Worm (Caenorhabditis elegans) whole organism, early embryonic: ENCODE results near the gene srh-177.
"Not testable (repeated sequence)": the region's sequence is repeated elsewhere in the genome, so short reads cannot be mapped to it uniquely, and the experiment has no call there.

Source experiments
- B0310.2 ChIP-seq: sonication (generic microtip); optimal IDR thresholded peaks from 2 replicates; lab custom pipeline; 2016; ENCODE audit warnings: mild to moderate bottlenecking, missing genetic modification characterization, missing compliant biosample characterization
- F13C5.2 ChIP-seq: sonication (generic microtip); optimal IDR thresholded peaks from 2 replicates; lab custom pipeline; 2017; ENCODE audit warnings: mild to moderate bottlenecking, missing genetic modification characterization, inconsistent platforms, missing compliant biosample characterization
- aly-1 ChIP-seq: sonication (generic microtip); optimal IDR thresholded peaks from 2 replicates; lab custom pipeline; 2016; ENCODE audit warnings: missing genetic modification characterization, missing compliant biosample characterization
- ama-1 ChIP-seq: fragments of 150-350 bp; optimal IDR thresholded peaks from 2 replicates; lab custom pipeline; 2014
- ceh-13 ChIP-seq: fragments of 200-800 bp; sonication (Bioruptor generic); optimal IDR thresholded peaks from 2 replicates; lab custom pipeline; 2018; ENCODE audit warnings: mild to moderate bottlenecking, missing genetic modification characterization, missing compliant biosample characterization
- ceh-36 ChIP-seq: sonication (generic microtip); optimal IDR thresholded peaks from 2 replicates; lab custom pipeline; 2016; ENCODE audit warnings: missing genetic modification characterization, inconsistent platforms, missing compliant biosample characterization
- ets-7 ChIP-seq: sonication (generic microtip); optimal IDR thresholded peaks from 2 replicates; lab custom pipeline; 2016; ENCODE audit warnings: missing genotype, missing genetic modification characterization, missing compliant biosample characterization
- flt-1 ChIP-seq: fragments of 200-800 bp; sonication (Bioruptor generic); IDR thresholded peaks from 2 replicates; pipeline ENCODE4 v1.3.6; 2022; ENCODE audit warnings: missing genetic modification characterization, missing compliant biosample characterization
- hmbx-1 ChIP-seq: sonication (generic microtip); optimal IDR thresholded peaks from 2 replicates; lab custom pipeline; 2016; ENCODE audit warnings: mild to moderate bottlenecking, missing genetic modification characterization, missing compliant biosample characterization
- hmg-4 ChIP-seq: fragments of 200-800 bp; sonication (Bioruptor generic); optimal IDR thresholded peaks from 2 replicates; lab custom pipeline; 2018; ENCODE audit warnings: mild to moderate bottlenecking, missing genetic modification characterization, missing compliant biosample characterization
- hnd-1 ChIP-seq: sonication (generic microtip); optimal IDR thresholded peaks from 2 replicates; lab custom pipeline; 2016; ENCODE audit warnings: missing genetic modification characterization, missing compliant biosample characterization
- pes-1 ChIP-seq: fragments of 200-800 bp; sonication (Bioruptor generic); IDR thresholded peaks from 2 replicates; pipeline ENCODE4 v1.3.6; 2022; ENCODE audit warnings: missing genetic modification reagents, missing genetic modification characterization, missing compliant biosample characterization
- scrt-1 ChIP-seq: fragments of 200-800 bp; sonication (Bioruptor generic); IDR thresholded peaks from 2 replicates; pipeline ENCODE4 v1.3.6; 2022; ENCODE audit warnings: missing genetic modification characterization, missing compliant biosample characterization
- sea-1 ChIP-seq: fragments of 200-800 bp; sonication (Bioruptor generic); conservative IDR thresholded peaks from 2 replicates; pipeline ENCODE4 v1.3.6; 2022; ENCODE audit warnings: missing genetic modification characterization, missing compliant biosample characterization
- tbx-11 ChIP-seq: fragments of 200-800 bp; sonication (Bioruptor generic); IDR thresholded peaks from 2 replicates; pipeline ENCODE4 v1.3.6; 2022; ENCODE audit warnings: missing genetic modification characterization, missing compliant biosample characterization
- tbx-37 ChIP-seq: fragments of 200-800 bp; sonication (Bioruptor generic); conservative IDR thresholded peaks from 2 replicates; pipeline ENCODE4 v1.3.6; 2022; ENCODE audit warnings: missing genetic modification reagents, missing genetic modification characterization, missing compliant biosample characterization
- tra-4 ChIP-seq: sonication (generic microtip); optimal IDR thresholded peaks from 2 replicates; lab custom pipeline; 2017; ENCODE audit warnings: missing genetic modification characterization, missing compliant biosample characterization

The srh-177 gene

DNA sequence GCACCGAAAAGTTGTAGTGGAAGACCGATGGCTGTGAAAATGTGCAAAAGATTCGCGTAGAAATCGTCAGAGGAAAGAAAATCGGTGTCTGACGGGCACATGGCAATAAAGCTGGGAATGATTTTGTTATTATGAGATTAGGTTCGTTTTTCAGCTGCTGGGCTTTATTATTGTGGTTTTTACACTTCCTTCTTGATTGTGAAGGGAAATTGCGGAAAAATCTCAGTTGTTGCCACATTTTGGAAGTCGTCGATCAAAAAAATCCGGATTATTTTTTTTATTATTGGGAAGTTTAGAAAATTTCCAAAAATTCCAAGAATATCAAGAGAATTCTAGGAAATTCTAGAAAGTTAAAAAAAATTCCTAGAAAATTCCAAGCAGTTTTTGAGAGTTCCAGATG is at the start of gene srh-177:
srh-177 (minus strand) TSS at position 101 of the 400 bp plus-strand sequence.
- not testable (repeated sequence) for TF ChIP-seq aly-1; tbx-37; F13C5.2 (tag; lab: Kevin White, UChicago)

DNA sequence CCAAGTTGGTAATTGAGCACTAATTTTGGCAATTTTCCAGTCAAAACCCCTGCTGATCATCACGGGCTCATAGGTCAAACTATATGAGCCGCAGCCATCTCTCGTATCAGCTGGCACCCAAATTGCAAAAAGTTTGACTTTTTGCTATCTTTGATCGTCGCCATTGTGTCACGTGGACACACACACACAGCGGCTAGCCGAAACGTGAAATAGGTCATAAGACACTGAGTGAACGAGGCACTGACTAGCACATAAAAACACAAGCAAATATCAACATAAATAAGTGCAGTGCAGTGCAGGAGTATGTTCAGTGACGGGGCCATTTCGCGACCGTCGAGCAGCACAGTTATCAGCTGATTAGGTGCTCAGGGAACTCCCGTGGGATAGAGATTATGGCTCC is 49.7 kb upstream of the srh-177 start:
- TF ChIP-seq sea-1 (GFP tag; lab: Robert Waterston, UW) (no peak), pes-1 (GFP tag; lab: Robert Waterston, UW) (no peak), ama-1 (lab: Kevin White, UChicago) (no peak), ceh-13 (GFP tag; lab: Kevin White, UChicago) (no peak), F13C5.2 (tag; lab: Kevin White, UChicago) (no peak), ets-7 (no peak), hnd-1 (no peak), flt-1 (GFP tag; lab: Robert Waterston, UW) (no peak), hmg-4 (GFP tag; lab: Kevin White, UChicago) (no peak), tra-4 (tag; lab: Kevin White, UChicago) (no peak)

DNA sequence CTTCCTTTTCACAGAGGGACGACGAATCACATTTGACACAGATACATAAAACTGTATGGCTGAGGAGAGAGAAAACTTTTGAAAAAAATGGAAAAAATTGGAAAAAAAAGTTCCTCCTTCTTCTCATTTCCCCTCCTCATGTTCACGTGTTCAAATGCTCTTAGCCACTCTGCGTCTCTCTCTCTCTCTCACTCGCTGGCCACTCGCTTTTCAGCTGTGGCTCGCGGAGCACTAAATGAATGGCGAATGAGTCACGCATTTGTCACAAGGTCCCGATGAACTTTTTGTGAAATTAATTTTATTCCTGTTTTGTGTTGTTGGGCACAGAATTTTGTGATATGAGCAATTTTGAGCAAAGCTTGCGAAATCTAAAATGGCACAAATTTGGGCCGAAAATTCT is 48.8 kb upstream of the srh-177 start:
- no peak for TF ChIP-seq scrt-1 (GFP tag; lab: Robert Waterston, UW)
- TF ChIP-seq ceh-36 (tag; lab: Kevin White, UChicago): no peak
- TF ChIP-seq ceh-13 (GFP tag; lab: Kevin White, UChicago): no peak
- TF ChIP-seq ama-1 (lab: Kevin White, UChicago): no peak
- TF ChIP-seq tbx-37: no peak
- TF ChIP-seq flt-1 (GFP tag; lab: Robert Waterston, UW): no peak
- TF ChIP-seq ets-7: no peak
- no peak for TF ChIP-seq aly-1
- TF ChIP-seq hmg-4 (GFP tag; lab: Kevin White, UChicago): no peak
- no peak for TF ChIP-seq tbx-11 (GFP tag; lab: Robert Waterston, UW)
- no peak for TF ChIP-seq pes-1 (GFP tag; lab: Robert Waterston, UW)
- TF ChIP-seq tra-4 (tag; lab: Kevin White, UChicago): no peak
- no peak for TF ChIP-seq F13C5.2 (tag; lab: Kevin White, UChicago)
- TF ChIP-seq sea-1 (GFP tag; lab: Robert Waterston, UW): no peak
- TF ChIP-seq hnd-1: no peak
- no peak for TF ChIP-seq hmbx-1 (tag; lab: Kevin White, UChicago)
- TF ChIP-seq B0310.2 (tag; lab: Kevin White, UChicago): no peak

DNA sequence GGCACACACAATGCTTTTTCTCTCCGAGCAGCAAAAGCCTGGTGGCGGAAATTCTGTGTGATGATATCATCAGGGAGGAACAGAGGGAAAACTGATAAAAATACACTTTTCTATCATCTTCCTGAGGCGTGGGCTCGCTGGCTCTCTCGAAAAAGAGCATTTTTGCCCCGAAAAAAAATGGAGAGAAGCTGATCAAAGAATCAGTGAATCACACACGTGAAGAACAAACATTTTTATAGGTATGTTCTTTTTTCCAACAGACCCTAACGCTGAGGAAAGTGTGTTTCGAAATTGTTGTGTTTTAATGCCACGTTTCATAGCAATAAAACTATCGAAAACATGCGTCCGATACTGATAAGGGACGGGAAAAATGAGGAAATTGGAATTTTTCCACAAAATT is 47.7 kb upstream of the srh-177 start:
- TF ChIP-seq tbx-37 (no peak), hmbx-1 (tag; lab: Kevin White, UChicago) (no peak), ets-7 (no peak), aly-1 (no peak), hmg-4 (GFP tag; lab: Kevin White, UChicago) (no peak), F13C5.2 (tag; lab: Kevin White, UChicago) (no peak), flt-1 (GFP tag; lab: Robert Waterston, UW) (no peak), ceh-36 (tag; lab: Kevin White, UChicago) (no peak), sea-1 (GFP tag; lab: Robert Waterston, UW) (no peak), B0310.2 (tag; lab: Kevin White, UChicago) (no peak), tra-4 (tag; lab: Kevin White, UChicago) (no peak), scrt-1 (GFP tag; lab: Robert Waterston, UW) (no peak), tbx-11 (GFP tag; lab: Robert Waterston, UW) (no peak), hnd-1 (no peak), ama-1 (lab: Kevin White, UChicago) (no peak), ceh-13 (GFP tag; lab: Kevin White, UChicago) (no peak), pes-1 (GFP tag; lab: Robert Waterston, UW) (no peak)

DNA sequence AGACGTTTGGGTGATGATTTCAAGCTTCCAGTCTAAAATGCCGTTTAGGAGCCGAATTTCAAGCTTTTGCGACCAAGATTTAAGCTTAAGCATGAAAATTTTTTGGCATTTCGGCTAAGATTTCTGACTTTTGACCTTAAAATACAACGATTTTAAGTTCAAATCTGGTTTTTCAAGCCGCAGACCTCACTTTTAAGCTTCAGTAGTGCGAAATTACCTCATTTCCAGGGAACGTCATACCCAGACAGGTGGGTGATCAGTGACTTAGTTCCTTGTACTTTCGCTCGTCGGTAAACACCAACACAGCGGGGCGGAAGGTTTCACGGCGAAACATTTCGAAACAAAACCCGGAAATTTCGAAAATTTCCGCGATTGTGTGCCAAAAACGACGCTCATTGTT is 47.3 kb upstream of the srh-177 start:
- TF ChIP-seq pes-1 (GFP tag; lab: Robert Waterston, UW) (no peak), ceh-13 (GFP tag; lab: Kevin White, UChicago) (no peak), hmbx-1 (tag; lab: Kevin White, UChicago) (no peak), sea-1 (GFP tag; lab: Robert Waterston, UW) (no peak), ets-7 (no peak), ama-1 (lab: Kevin White, UChicago) (no peak), aly-1 (no peak), hmg-4 (GFP tag; lab: Kevin White, UChicago) (no peak), tbx-37 (no peak), tbx-11 (GFP tag; lab: Robert Waterston, UW) (no peak), ceh-36 (tag; lab: Kevin White, UChicago) (no peak), hnd-1 (no peak), tra-4 (tag; lab: Kevin White, UChicago) (no peak), flt-1 (GFP tag; lab: Robert Waterston, UW) (no peak), B0310.2 (tag; lab: Kevin White, UChicago) (no peak), F13C5.2 (tag; lab: Kevin White, UChicago) (no peak)

DNA sequence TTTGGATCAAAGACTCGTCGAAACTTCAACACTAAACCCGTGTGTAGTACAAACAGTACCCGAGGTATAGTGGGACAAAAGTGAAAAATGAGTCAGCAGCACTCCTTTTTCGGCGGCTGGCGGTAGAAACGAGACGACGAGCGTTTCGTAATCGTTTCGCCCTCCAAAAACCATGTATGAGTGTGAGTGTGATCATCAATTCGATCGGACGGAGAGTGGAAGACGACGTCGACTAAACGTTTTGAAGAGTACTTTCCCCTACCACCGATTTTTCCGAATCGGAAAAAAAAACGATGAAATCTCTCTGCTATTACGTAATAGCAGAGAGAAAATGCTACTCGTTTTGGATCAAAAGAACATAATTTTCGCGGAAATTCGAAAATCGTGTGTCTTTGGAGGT is 46.4 kb upstream of the srh-177 start:
- TF ChIP-seq ets-7 (no peak), flt-1 (GFP tag; lab: Robert Waterston, UW) (no peak), sea-1 (GFP tag; lab: Robert Waterston, UW) (no peak), hmbx-1 (tag; lab: Kevin White, UChicago) (no peak), tra-4 (tag; lab: Kevin White, UChicago) (no peak)

DNA sequence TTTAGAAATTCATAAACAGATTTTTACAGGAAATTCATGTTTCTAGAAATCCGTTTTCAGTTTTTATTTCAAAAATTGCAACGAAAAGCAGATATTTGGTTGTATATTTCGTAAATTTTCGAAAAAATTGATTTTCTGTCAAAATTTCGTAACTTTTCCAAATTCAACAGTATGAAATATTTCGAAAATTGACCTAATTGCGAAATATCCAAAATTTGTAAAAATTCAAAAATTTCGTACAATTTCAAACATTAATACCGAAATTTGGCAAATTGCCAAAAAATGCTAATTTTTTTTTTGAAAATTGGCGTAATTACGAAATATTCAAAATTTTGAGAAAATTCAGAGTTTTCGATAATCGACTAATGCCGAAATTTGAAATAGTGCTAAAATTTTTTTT is 44.9 kb upstream of the srh-177 start:
- TF ChIP-seq hnd-1 (no peak), hmg-4 (GFP tag; lab: Kevin White, UChicago) (no peak), scrt-1 (GFP tag; lab: Robert Waterston, UW) (no peak), tra-4 (tag; lab: Kevin White, UChicago) (no peak), tbx-11 (GFP tag; lab: Robert Waterston, UW) (no peak), F13C5.2 (tag; lab: Kevin White, UChicago) (no peak), hmbx-1 (tag; lab: Kevin White, UChicago) (no peak), ama-1 (lab: Kevin White, UChicago) (no peak), ceh-36 (tag; lab: Kevin White, UChicago) (no peak), pes-1 (GFP tag; lab: Robert Waterston, UW) (no peak), ets-7 (no peak), sea-1 (GFP tag; lab: Robert Waterston, UW) (no peak), aly-1 (no peak)
